Fruit fly (Drosophila melanogaster) ovary, adult (tissue): ENCODE measurements around the gene Z600.
A peak's percentile ranks its signal among the peaks of the same experiment; 100 is the strongest.

ENCODE experiments used
- CG17801 ChIP-seq: fragments of 200-800 bp; optimal IDR thresholded peaks from 2 replicates; lab custom pipeline; 2019; ENCODE audit warnings: missing biosample characterization, mild to moderate bottlenecking, missing genetic modification characterization, moderate library complexity; ENCODE audit not compliant: partially characterized antibody

The Z600 gene

DNA sequence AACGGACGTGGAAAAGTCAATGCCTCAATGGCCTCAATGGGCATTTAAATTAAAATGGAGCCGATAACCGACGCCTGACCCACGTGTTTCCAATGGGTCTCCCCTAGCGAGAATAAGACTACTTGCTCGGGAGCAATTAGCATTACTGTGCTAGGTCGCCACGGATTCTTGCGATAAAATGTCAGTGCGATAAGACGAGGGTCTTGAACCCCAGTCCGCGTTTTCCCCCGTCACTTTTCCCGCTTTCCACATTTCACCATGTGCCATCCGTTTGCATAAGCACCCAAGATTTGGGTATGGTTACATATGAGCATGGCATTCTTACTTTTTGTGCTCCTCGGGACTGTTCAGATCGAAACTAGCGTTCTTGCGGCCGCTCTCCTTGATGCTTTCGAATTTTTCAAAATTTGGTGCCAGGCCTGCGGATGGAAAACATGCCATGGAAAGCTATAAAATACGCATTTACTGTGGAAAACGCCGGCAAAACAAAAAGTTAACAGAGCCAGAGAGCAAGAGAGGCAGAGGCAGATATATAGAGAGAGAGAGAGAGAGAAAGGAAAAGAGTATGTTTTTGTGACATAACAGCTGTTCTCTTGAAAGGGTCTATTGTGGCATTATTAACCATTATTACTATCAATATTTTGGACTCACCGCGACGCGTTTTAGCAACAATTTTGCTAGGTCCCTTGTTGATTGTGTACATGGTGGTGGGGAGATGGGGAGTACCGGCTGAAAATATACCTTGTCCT, 1.5 kb upstream of the Z600 start:
- no peak for TF ChIP-seq CG17801 (GFP tag; lab: Kevin White, UChicago)

DNA sequence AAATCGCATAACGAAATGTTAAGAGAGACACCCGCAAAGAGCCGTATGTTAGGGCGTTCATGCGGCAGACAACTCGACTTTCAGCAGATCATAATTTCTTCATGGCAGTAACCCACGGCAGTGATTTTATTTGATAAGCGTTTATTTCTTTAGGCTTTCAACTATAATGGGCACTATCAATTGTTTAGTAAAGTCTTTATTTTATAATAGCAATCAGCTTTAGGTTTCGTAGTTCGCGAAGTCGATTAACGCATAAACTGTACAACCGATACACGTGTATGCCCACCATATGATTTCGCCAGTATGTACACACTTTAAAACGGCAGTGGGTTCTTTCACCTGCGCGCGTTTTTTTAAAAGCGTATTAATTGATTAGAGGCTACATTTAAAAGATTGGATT, 628 bp upstream of the Z600 start, which contains the start of gene CG7841:
Gene CG7841 (minus strand): TSS at position 20 of the 400 bp plus-strand sequence.
- TF ChIP-seq CG17801 (GFP tag; lab: Kevin White, UChicago): peak; percentile 99

DNA sequence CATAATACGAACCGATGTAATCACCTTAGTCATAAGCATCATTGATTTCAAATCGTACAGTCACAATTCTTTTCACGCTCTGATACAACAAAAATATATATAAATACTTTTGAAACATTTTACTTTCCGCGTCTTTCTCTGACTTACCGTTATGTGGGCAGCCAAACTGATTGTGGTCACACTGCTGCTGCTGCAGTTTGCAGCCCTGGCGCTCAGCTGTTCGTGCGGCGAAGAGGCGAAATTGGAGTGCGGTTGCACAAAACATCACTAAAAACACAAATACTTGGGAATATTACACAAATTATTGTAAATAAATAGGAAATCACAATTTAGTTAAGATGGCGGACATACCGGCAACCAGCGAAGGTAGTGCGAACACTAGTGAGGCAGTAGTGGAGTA, 537 bp downstream of the Z600 start, which contains the start of the genes gdl and gdl-ORF39:
Gene gdl (plus strand): TSS at position 48 of the 400 bp plus-strand sequence.
Gene gdl-ORF39 (plus strand): TSS at position 48 of the 400 bp plus-strand sequence.
- no peak for TF ChIP-seq CG17801 (GFP tag; lab: Kevin White, UChicago)

DNA sequence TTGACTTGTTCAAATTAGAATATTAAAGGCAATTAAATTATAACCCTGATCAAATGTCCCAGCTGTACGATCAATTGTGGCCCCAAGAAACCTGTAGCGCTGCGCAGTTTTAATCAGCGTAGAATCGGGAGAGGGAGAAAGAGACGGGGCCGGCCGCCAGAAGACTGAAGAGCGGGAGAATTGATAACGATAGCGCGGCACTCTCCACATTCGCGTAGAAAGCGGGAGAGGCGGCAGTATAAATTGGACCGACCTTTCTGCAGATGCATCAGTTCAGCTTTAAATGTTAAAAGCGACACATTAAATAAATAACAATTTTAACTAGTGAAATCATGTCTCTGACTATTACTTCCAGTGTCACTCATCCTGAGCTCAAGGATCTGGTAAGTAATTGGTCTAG, 1.9 kb downstream of the Z600 start, which contains the start of gene MsrA:
Gene MsrA (plus strand): TSS at position 266 of the 400 bp plus-strand sequence.
- TF ChIP-seq CG17801 (GFP tag; lab: Kevin White, UChicago): peak; percentile 36

DNA sequence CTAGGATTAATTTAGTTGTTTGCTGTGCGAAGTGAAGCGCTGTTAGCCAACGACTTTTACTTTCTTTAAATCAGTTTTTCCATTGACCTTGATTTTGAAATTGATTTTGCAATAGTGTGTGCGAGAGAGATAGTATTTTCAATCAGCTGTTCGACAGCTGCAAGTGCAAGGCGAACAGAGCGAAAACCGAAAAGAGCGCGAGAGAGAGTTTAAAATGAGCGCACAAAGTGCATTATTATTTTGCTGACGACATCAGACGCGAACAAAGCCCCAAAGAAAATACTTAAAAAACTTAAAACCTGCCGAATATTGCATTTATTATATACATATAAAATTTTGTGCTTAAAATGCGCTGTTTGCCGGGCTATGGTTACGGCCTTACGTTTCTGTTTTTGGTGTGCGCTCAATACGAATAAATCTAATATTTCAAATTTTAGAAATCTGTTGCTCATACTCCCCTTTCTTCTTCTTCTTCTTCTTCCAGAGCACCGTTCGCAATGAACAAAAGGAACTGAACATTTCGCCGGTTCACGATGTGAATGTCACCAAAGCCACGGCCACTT, 2.9 kb downstream of the Z600 start:
- TF ChIP-seq CG17801 (GFP tag; lab: Kevin White, UChicago): peak; percentile 56

DNA sequence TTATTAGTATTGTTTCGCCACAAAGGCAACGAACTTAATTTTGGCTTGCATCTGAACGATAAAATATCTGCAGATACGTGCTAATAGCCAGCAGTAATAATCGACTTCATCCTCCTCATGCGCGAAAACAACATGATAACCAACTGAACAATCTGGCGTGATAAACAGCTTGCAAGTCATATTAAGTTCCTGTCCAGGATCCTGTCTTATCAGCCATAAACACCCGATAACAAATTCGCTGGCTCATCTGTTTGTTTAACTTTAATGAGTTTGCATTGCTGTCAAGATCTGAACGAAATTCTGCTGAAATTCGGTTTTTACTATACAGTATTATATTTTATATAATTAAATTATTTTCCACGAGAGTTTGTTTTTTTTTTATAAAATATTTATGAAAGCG, 4.4 kb downstream of the Z600 start:
- no peak for TF ChIP-seq CG17801 (GFP tag; lab: Kevin White, UChicago)

DNA sequence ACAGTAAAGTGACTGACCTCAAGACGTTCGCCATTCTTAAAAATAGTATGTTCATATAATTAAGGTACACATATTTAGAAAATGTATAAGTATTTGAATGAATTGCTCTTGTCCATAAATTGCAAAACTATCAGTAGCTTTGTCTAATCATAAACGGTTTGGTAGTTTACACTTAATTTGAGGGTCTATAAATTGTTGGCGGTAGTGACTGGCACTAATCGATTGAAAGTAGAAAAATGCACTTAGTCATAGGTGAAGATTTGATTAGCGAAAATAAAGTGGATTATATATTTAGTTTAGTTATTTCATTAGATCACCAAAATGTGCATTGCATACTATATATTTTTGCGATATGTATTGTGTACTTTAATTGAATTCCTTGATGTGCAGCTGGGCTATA, 4.9 kb downstream of the Z600 start:
- no peak for TF ChIP-seq CG17801 (GFP tag; lab: Kevin White, UChicago)

DNA sequence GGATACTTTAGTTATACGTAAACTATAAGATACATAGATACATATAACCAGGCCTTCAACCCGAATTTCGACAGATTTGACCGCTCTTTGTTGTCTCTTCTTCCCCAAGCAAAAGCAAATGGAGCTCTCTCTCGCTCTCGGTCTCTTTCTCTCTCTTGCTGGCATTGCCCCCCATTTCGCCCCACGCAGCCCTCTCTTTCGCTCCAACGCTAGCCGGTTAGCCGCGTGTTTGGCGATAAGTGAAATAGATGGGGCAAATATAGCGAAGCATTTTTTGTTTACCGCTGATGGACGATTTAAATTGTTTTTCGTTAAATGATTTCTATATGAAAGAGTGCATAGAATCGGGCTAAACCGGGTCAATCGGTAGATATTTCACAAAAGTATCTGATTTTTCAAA, 5.5 kb downstream of the Z600 start:
- TF ChIP-seq CG17801 (GFP tag; lab: Kevin White, UChicago): no peak

DNA sequence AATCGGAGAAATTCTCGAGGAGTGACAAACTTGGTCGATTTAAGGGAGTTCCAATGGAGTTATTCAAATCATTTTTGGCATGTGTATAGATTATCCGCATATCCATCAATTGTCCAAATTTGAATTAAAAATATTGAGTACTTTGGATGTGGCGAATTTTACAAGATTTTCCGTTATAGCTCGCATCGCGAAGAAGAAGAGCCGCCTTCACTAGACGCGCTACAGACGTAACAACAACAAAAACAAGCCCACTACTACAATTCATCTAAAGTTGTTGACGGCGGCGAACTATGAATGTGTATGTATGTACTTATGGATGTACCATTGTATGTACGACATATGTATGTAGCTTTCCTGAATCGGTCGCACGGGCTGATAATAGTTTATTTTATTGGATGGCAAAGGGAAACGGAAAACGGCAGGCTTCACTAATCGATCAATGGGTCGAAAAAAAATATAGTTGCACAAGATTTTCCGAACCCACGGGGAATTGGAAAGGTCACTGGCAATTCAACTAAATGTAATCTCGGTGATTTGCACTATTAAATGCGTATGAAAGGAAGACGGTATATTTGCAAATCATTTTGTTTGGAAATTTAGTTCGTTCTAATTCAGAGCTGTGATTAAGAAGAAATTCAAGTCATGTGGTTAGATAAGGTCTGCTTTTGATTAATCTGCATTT, 6.1 kb downstream of the Z600 start:
- no peak for TF ChIP-seq CG17801 (GFP tag; lab: Kevin White, UChicago)

DNA sequence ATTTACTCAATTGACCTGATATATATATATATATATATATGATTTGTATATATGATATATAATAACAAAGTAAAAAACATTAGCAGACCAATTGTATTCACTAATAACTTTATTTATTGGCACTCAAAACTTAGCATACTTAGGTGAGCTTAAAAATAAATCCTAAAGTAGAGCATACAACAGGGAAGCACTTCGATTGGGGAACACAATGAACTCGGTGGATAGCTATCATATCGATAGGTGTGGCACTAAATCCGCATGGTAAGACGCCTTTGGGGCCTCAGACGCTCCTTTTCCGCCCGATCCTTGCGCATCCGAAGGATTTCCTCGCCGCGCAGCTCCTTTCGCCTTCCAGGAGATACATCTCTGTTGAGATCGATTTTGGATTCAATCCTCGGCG, 7.6 kb downstream of the Z600 start:
- TF ChIP-seq CG17801 (GFP tag; lab: Kevin White, UChicago): no peak

DNA sequence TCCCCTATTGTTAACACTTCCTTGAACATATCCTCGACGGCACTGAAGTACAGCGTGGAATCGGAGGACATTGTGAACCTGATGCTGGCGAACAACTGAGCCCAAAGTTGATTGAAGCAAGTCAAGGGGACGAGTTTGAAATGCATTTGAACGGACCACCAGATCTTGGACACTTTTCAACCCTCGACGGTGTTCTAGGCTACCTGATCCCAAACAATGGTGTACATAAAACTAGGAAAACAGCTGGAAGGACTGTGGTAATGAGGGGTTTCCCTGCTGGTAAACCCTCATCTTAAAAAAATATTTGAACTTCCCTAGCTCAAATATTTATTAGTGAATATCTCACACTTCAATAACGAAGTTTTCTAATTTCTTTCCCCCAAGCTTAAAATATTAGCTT, 8.1 kb downstream of the Z600 start, which contains the start of gene CG13454:
Gene CG13454 (minus strand): TSS at position 101 of the 400 bp plus-strand sequence.
- no peak for TF ChIP-seq CG17801 (GFP tag; lab: Kevin White, UChicago)

DNA sequence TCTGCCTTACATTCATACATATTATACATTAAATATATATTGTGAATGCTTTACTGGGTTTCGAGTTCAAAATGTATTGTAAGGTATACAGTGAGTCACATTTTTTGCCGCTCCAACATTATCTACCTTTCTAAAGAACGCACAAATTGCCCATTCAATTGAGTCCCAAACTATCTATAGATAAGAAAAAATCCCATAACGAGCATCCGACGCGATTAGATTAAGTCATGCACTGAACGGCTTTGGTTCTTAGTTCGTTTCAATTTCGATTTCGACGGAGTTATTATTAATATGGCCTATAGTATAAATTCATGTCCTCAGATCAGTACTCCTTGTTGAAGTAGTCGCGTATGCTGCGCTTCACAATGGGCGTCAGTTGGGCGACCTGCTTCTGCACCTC, 8.6 kb downstream of the Z600 start:
- TF ChIP-seq CG17801 (GFP tag; lab: Kevin White, UChicago): no peak

DNA sequence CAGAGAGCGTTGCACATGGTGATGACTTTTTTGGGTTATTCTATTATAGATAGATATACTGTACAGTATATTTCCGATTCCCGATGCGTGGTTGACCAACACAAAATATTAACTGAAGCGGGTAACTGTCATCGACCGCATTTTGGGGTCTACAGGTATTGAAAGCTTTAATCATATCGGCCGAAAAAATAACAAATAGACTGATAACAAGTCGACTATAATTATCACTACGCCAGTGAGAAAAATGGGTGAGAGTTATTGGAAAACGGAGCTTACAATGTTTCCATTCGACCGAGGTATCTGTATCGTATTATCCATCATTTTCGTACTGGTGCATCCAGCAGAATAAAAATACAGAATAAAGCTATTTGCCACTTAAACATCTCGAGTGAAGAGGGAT, 9.5 kb downstream of the Z600 start:
- TF ChIP-seq CG17801 (GFP tag; lab: Kevin White, UChicago): no peak

DNA sequence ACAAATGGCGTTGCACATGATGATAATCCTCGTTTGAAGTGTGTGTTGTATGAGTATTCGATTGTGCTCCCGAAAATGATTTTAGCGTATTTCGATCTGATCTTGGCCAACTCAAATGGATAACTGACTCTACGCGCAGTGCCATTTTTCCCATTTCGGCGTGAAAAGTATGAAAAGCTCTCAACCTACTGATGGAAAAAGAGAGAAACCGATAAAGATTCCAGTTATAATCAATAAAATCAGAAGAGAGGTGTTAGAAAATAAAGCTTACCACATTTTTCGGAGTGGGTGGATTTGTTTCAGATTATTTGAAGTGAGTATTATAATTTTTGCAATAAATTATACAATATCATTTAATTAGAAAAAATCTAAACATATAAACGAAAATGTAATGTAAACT, 10.6 kb downstream of the Z600 start, which contains the start of gene mex1:
Gene mex1 (minus strand): TSS at position 101 of the 400 bp plus-strand sequence.
- no peak for TF ChIP-seq CG17801 (GFP tag; lab: Kevin White, UChicago)

DNA sequence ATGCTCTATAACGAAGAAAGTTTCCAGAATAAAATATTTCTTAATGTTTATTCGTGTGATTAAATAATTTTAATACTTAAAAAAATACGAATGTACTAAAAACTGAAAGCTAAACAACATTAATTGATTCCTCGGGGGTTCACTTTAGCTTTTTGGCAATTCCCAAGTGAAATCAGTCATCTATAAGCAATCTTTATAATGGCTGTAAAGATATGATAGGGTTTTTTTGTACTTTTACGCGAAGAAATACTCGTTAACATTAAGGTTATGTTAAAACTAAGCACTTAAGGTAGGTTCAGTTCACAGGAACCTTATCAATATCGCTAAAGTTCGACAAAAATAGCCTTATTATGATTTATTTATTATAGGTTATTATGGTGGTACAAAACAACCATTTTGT, 11.1 kb downstream of the Z600 start:
- no peak for TF ChIP-seq CG17801 (GFP tag; lab: Kevin White, UChicago)
